Worm (Caenorhabditis elegans) whole organism, mixed stage, embryonic: ENCODE results near the gene srsx-33.

Experiments
- blmp-1 ChIP-seq: fragments of 150-350 bp; optimal IDR thresholded peaks from 2 replicates; lab custom pipeline; 2014; ENCODE audit warnings: missing biosample characterization, missing genetic modification characterization
- ces-1 ChIP-seq: fragments of 150-350 bp; optimal IDR thresholded peaks from 2 replicates; lab custom pipeline; 2014; ENCODE audit warnings: missing biosample characterization, missing genetic modification reagents, missing genetic modification characterization
- elt-3 ChIP-seq: fragments of 150-350 bp; optimal IDR thresholded peaks from 2 replicates; lab custom pipeline; 2014; ENCODE audit warnings: missing biosample characterization, missing genetic modification characterization
- mls-2 ChIP-seq: sonication (generic microtip); optimal IDR thresholded peaks from 2 replicates; lab custom pipeline; 2016; ENCODE audit warnings: mild to moderate bottlenecking, missing genetic modification characterization, moderate library complexity, missing compliant biosample characterization
- nhr-12 ChIP-seq: fragments of 150-350 bp; optimal IDR thresholded peaks from 2 replicates; lab custom pipeline; 2014; ENCODE audit warnings: missing biosample characterization, missing genetic modification characterization
- nhr-237 ChIP-seq: fragments of 150-350 bp; optimal IDR thresholded peaks from 2 replicates; lab custom pipeline; 2014; ENCODE audit warnings: missing biosample characterization, missing genetic modification characterization
- nhr-28 ChIP-seq: fragments of 150-350 bp; optimal IDR thresholded peaks from 2 replicates; lab custom pipeline; 2014; ENCODE audit warnings: missing biosample characterization, missing genetic modification characterization
- nhr-76 ChIP-seq: sonication (generic microtip); optimal IDR thresholded peaks from 2 replicates; lab custom pipeline; 2017; ENCODE audit warnings: missing biosample characterization, missing genetic modification characterization
- pha-4 ChIP-seq: fragments of 150-350 bp; optimal IDR thresholded peaks from 2 replicates; lab custom pipeline; 2018; ENCODE audit warnings: missing biosample characterization, missing genetic modification reagents, missing genetic modification characterization
- snpc-4 ChIP-seq: fragments of 150-350 bp; optimal IDR thresholded peaks from 2 replicates; lab custom pipeline; 2014; ENCODE audit warnings: missing biosample characterization, missing genetic modification characterization
- sptf-1 ChIP-seq: sonication (generic microtip); optimal IDR thresholded peaks from 2 replicates; lab custom pipeline; 2017; ENCODE audit warnings: mild to moderate bottlenecking, missing genetic modification characterization, moderate library complexity, missing compliant biosample characterization
- unc-62 ChIP-seq: fragments of 150-350 bp; optimal IDR thresholded peaks from 2 replicates; lab custom pipeline; 2014; ENCODE audit warnings: missing biosample characterization, missing genetic modification reagents, missing genetic modification characterization
- ztf-11 ChIP-seq: fragments of 150-350 bp; optimal IDR thresholded peaks from 2 replicates; lab custom pipeline; 2014; ENCODE audit warnings: missing biosample characterization, missing genetic modification characterization

- TF ChIP-seq nhr-12 (tag; lab: Kevin White, UChicago) (no peak), snpc-4 (tag; lab: Kevin White, UChicago) (no peak), sptf-1 (tag; lab: Kevin White, UChicago) (no peak), nhr-76 (tag; lab: Kevin White, UChicago) (no peak), unc-62 (GFP tag; lab: Kevin White, UChicago) (no peak), blmp-1 (tag; lab: Kevin White, UChicago) (no peak), ztf-11 (tag; lab: Kevin White, UChicago) (no peak), pha-4 (tag; lab: Kevin White, UChicago) (no peak), mls-2 (tag; lab: Kevin White, UChicago) (no peak), nhr-237 (tag; lab: Kevin White, UChicago) (no peak), ces-1 (GFP tag; lab: Kevin White, UChicago) (no peak), nhr-28 (tag; lab: Kevin White, UChicago) (no peak), elt-3 (tag; lab: Kevin White, UChicago) (no peak)
These were observed 45.9 kb downstream of the srsx-33 start for ce11 chrV:11206467-11206866.
